Worm (Caenorhabditis elegans) whole organism, midembryonic: ENCODE measurements around the gene unc-116.
"Not testable (repeated sequence)": the region's sequence is repeated elsewhere in the genome, so short reads cannot be mapped to it uniquely, and the experiment has no call there.

ENCODE experiments used
- T22C8.4 ChIP-seq: fragments of 200-800 bp; sonication (Bioruptor generic); IDR thresholded peaks from 2 replicates; pipeline ENCODE4 v1.3.6; 2022; ENCODE audit warnings: missing genetic modification characterization, missing compliant biosample characterization
- cog-1 ChIP-seq: sonication (generic microtip); optimal IDR thresholded peaks from 2 replicates; lab custom pipeline; 2016; ENCODE audit warnings: missing genetic modification characterization, missing compliant biosample characterization
- flt-1 ChIP-seq: fragments of 200-800 bp; sonication (Bioruptor generic); IDR thresholded peaks from 2 replicates; pipeline ENCODE4 v1.3.6; 2022; ENCODE audit warnings: missing genetic modification characterization, missing compliant biosample characterization
- klf-2 ChIP-seq: fragments of 200-800 bp; sonication (Bioruptor generic); conservative IDR thresholded peaks from 2 replicates; pipeline ENCODE4 v1.3.6; 2022; ENCODE audit warnings: missing genetic modification reagents, missing genetic modification characterization, missing compliant biosample characterization
- med-1 ChIP-seq: sonication (generic microtip); optimal IDR thresholded peaks from 2 replicates; lab custom pipeline; 2017; ENCODE audit warnings: missing genetic modification characterization, mild to moderate bottlenecking, missing compliant biosample characterization, antibody characterized with exemption, missing genetic modification reagents; ENCODE audit not compliant: insufficient read depth
- ref-1 ChIP-seq: fragments of 200-800 bp; sonication (Bioruptor generic); conservative IDR thresholded peaks from 2 replicates; pipeline ENCODE4 v1.3.6; 2022; ENCODE audit warnings: missing genetic modification reagents, missing genetic modification characterization, missing compliant biosample characterization
- tab-1 ChIP-seq: fragments of 200-800 bp; sonication (Bioruptor generic); IDR thresholded peaks from 2 replicates; pipeline ENCODE4 v1.3.6; 2022; ENCODE audit warnings: missing genetic modification characterization, missing compliant biosample characterization
- ztf-23 ChIP-seq: fragments of 200-800 bp; sonication (Bioruptor generic); IDR thresholded peaks from 2 replicates; pipeline ENCODE4 v1.3.6; 2022; ENCODE audit warnings: missing genetic modification reagents, missing genetic modification characterization, missing compliant biosample characterization
- ztf-29 ChIP-seq: fragments of 200-800 bp; sonication (Bioruptor generic); IDR thresholded peaks from 2 replicates; pipeline ENCODE4 v1.3.6; 2022; ENCODE audit warnings: missing genetic modification reagents, missing genetic modification characterization, missing compliant biosample characterization

unc-116 gene

DNA sequence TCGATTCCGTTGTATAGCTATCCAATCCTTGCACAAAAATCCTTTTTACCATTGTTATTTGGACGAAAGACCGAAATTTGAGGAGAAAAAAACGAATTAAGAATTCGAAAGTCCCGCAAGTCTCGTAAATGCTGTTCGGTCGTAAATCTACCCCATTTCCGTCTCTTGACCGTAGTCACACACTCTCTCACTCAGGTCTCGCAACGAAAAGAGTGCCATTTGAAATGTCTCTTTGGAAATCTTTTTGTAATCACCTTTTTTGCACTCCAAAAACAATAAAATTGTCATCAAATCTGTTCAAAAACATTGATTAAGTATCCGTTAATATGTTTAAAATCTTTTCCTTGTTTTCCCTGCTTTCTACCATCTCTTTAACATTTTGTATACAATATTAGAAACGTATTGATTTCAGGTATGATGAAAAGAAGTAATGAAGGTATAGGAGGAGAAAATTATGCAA lies 3.3 kb upstream of the unc-116 start, which contains the start of the genes R05D3.8 and rfp-1:
Gene R05D3.8, minus strand, starts transcription at position 115 of the 460 bp plus-strand sequence.
Gene rfp-1, plus strand, starts transcription at position 410 of the 460 bp plus-strand sequence.
- TF ChIP-seq ztf-23 (GFP tag; lab: Robert Waterston, UW) (no peak), ztf-29 (GFP tag; lab: Robert Waterston, UW) (no peak), T22C8.4 (GFP tag; lab: Robert Waterston, UW) (no peak), med-1 (no peak), cog-1 (tag; lab: Kevin White, UChicago) (peak; percentile 9), klf-2 (no peak)

ce11 chrIII:8356407-8356881 lies 1.5 kb upstream of the unc-116 start:
- no peak for TF ChIP-seq klf-2
- TF ChIP-seq cog-1 (tag; lab: Kevin White, UChicago) = peak; percentile 67
- TF ChIP-seq ztf-29 (GFP tag; lab: Robert Waterston, UW) = peak; percentile 27; the same call in 1 of the 2 replicates
- TF ChIP-seq flt-1 (GFP tag; lab: Robert Waterston, UW) = peak; percentile 68
- no peak for TF ChIP-seq ref-1
- TF ChIP-seq med-1 = no peak
- no peak for TF ChIP-seq T22C8.4 (GFP tag; lab: Robert Waterston, UW)
- TF ChIP-seq tab-1 (GFP tag; lab: Robert Waterston, UW) = no peak
- TF ChIP-seq ztf-23 (GFP tag; lab: Robert Waterston, UW) = no peak

DNA sequence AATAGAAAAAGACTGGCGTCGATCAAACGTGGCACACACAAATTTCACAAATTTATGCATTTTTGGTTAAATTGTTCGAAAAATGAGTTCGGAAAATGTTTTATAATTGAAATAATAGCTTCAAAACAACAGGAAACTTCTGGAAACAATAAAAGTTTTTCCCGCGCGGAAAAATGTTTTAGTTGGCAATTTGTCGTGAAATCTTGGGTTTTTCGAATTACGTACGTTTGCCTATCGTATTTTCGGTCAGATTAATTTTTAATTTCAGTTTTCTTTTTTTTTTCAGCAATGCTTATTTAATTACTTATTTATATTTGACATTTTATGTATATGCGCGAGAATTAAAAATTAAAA lies 465 bp upstream of the unc-116 start:
- TF ChIP-seq med-1 = no peak
- no peak for TF ChIP-seq tab-1 (GFP tag; lab: Robert Waterston, UW)
- TF ChIP-seq T22C8.4 (GFP tag; lab: Robert Waterston, UW) = no peak
- no peak for TF ChIP-seq ztf-29 (GFP tag; lab: Robert Waterston, UW)
- no peak for TF ChIP-seq cog-1 (tag; lab: Kevin White, UChicago)
- TF ChIP-seq ztf-23 (GFP tag; lab: Robert Waterston, UW) = no peak
- no peak for TF ChIP-seq klf-2
- no peak for TF ChIP-seq ref-1
- TF ChIP-seq flt-1 (GFP tag; lab: Robert Waterston, UW) = no peak

ce11 chrIII:8347822-8348221 lies 7.2 kb downstream of the unc-116 start, which contains the start of gene clc-29:
clc-29 (minus strand) TSS chrIII:8347922.
- not testable (repeated sequence) for TF ChIP-seq cog-1 (tag; lab: Kevin White, UChicago); ref-1; ztf-23 (GFP tag; lab: Robert Waterston, UW)

DNA sequence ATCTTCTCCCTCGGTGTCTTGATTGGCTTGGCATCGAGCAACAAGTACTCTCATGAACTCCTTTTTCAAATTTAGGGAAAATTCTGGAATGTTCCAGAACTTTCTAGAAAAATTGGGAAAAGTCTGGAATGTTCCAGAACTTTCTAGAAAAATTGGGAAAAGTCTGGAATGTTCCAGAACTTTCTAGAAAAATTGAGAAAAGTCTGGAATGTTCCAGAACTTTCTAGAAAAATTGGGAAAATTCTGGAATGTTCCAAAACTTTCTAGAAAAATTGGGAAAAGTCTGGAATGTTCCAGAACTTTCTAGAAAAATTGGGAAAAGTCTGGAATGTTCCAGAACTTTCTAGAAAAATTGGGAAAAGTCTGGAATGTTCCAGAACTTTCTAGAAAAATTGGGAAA lies 10.7 kb downstream of the unc-116 start, which contains the start of gene ZC262.7:
Gene ZC262.7, minus strand, starts transcription at position 54 of the 400 bp plus-strand sequence.
- not testable (repeated sequence) for TF ChIP-seq tab-1 (GFP tag; lab: Robert Waterston, UW); ref-1; klf-2

- TF ChIP-seq ztf-23, flt-1, T22C8.4 (GFP tag; lab: Robert Waterston, UW): not testable (repeated sequence)
Measured at ce11 chrIII:8339372-8339771, 15.6 kb downstream of the unc-116 start, which contains the start of gene clc-28. clc-28 (minus strand) TSS chrIII:8339472.

ce11 chrIII:8334432-8334831 lies 20.5 kb downstream of the unc-116 start, which contains the start of gene ZC262.4:
ZC262.4 (minus strand) TSS chrIII:8334532.
- TF ChIP-seq ztf-23 (GFP tag; lab: Robert Waterston, UW) (no peak), med-1 (no peak), flt-1 (GFP tag; lab: Robert Waterston, UW) (no peak), cog-1 (tag; lab: Kevin White, UChicago) (no peak), T22C8.4 (GFP tag; lab: Robert Waterston, UW) (no peak), ztf-29 (GFP tag; lab: Robert Waterston, UW) (no peak), tab-1 (GFP tag; lab: Robert Waterston, UW) (no peak), ref-1 (no peak), klf-2 (no peak)

ce11 chrIII:8331779-8332178 lies 23.2 kb downstream of the unc-116 start, which contains the start of the genes mrps-18A and ZC262.2:
mrps-18A (minus strand) TSS chrIII:8331919.
ZC262.2 (plus strand) TSS chrIII:8332062.
- TF ChIP-seq T22C8.4 (GFP tag; lab: Robert Waterston, UW) (no peak), ztf-29 (GFP tag; lab: Robert Waterston, UW) (no peak)

ce11 chrIII:8331211-8331610 lies 23.8 kb downstream of the unc-116 start, which contains the start of gene iglr-2:
iglr-2 (minus strand) TSS chrIII:8331311.
- no peak for TF ChIP-seq med-1
- no peak for TF ChIP-seq flt-1 (GFP tag; lab: Robert Waterston, UW)
- TF ChIP-seq tab-1 (GFP tag; lab: Robert Waterston, UW) = no peak
- TF ChIP-seq T22C8.4 (GFP tag; lab: Robert Waterston, UW) = no peak
- TF ChIP-seq ztf-23 (GFP tag; lab: Robert Waterston, UW) = no peak
- TF ChIP-seq ref-1 = no peak
- TF ChIP-seq cog-1 (tag; lab: Kevin White, UChicago) = no peak
- TF ChIP-seq ztf-29 (GFP tag; lab: Robert Waterston, UW) = no peak
- TF ChIP-seq klf-2 = no peak

DNA sequence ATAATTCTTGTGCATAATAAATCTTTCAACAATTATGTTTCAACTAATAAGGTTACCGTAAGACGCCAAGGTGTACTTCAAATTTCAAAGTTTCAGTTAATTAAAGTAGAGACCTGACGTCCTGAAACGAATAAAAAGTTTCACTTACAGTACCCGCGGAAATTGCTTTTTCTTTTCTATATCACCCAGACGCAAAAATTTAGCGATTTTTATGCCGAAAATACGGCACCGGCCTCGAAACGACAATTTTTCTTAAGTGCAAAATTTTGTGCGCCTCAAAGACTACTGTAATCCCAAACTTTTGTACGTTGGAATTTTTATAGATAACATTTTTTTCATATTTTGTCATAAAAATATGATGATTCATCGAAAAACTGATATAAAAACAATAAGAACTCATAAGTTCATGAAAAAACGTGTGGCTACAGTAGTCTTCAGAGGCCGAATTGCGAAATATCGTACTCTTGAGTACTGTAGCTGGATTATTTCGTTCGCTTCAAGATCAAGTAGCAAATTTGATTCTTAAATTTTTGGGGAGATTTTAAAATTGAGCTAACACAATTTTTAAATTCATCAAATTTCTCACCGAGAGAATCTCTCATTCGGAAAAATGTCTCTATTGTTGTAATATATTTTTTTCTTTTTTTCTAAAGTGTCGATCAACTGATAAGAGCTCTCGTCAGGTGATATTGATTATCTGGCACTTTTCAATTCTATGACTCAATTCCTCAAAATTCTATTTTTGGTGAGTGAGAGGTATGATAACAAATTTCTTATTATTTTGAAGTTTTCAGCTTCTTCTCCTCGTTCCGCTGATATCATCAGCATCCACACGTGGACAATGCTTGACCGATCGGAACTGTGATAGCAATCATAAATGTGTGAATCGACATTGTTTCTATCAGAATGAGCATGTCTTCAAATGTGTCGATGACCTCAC lies 29.1 kb downstream of the unc-116 start, which contains the start of gene ZC262.13:
Gene ZC262.13, plus strand, starts transcription at position 641 of the 940 bp plus-strand sequence.
- no peak for TF ChIP-seq tab-1 (GFP tag; lab: Robert Waterston, UW)
- no peak for TF ChIP-seq med-1
- no peak for TF ChIP-seq T22C8.4 (GFP tag; lab: Robert Waterston, UW)
- TF ChIP-seq ref-1 = no peak
- TF ChIP-seq ztf-29 (GFP tag; lab: Robert Waterston, UW) = no peak
- no peak for TF ChIP-seq klf-2
- no peak for TF ChIP-seq cog-1 (tag; lab: Kevin White, UChicago)
- no peak for TF ChIP-seq flt-1 (GFP tag; lab: Robert Waterston, UW)
